Worm (Caenorhabditis elegans): ENCODE data around the gene ZK185.4.

ZK185.4 gene

ce11 chrIV:4533025-4533424, at the start of gene ZK185.4:
TSS of gene ZK185.4 (minus strand) at chrIV:4533125.
- TF ChIP-seq unc-62 (GFP tag; optimal IDR thresholded peaks at IDR 0.05), result no peak

ce11 chrIV:4579472-4579871, 46.5 kb upstream of the ZK185.4 start:
- no peak for TF ChIP-seq unc-62 (GFP tag; optimal IDR thresholded peaks at IDR 0.05)

DNA sequence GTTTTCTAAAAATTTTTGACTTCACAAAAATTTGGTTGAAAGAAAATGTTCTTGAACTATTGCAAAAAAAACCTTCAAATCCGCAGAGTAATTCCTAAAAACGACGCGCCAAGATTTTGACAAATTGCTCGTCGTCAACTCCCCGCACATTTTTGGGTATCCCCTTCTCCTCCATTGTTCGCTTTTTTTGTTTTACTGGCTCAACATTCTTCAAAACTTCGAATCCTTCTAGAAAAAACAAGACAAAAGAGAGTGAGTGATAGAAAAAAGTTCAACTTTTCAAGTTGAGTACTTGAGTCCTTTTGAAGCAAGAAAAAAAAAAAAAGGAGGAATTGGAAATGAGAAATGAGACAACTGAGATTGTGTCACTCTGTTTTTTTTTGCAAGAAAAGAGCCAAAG, 43.9 kb upstream of the ZK185.4 start:
- TF ChIP-seq unc-62 (GFP tag; optimal IDR thresholded peaks at IDR 0.05), result no peak

DNA sequence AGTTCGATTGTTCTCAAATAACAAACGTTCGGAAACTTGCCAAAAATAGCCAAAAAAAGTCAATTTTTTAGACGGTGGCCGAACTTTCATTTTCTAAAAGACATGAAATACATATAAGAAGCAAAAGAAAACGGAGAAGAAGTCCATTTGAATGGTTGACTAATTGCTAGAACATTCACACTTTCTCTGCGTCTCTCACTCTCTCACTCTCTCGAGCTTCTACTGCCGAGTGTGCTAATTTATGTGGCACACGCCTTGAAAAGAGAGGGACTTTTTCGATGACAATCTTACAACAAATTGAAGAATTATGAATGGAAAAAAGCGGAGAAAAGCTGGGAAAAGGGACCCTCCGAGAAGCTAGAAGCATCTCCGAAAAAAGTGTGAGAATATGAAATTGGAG, 41.1 kb upstream of the ZK185.4 start:
- TF ChIP-seq unc-62 (GFP tag; optimal IDR thresholded peaks at IDR 0.05), result no peak

- no peak for TF ChIP-seq unc-62 (GFP tag; optimal IDR thresholded peaks at IDR 0.05)
These were observed 37.7 kb upstream of the ZK185.4 start for ce11 chrIV:4570599-4570998.

DNA sequence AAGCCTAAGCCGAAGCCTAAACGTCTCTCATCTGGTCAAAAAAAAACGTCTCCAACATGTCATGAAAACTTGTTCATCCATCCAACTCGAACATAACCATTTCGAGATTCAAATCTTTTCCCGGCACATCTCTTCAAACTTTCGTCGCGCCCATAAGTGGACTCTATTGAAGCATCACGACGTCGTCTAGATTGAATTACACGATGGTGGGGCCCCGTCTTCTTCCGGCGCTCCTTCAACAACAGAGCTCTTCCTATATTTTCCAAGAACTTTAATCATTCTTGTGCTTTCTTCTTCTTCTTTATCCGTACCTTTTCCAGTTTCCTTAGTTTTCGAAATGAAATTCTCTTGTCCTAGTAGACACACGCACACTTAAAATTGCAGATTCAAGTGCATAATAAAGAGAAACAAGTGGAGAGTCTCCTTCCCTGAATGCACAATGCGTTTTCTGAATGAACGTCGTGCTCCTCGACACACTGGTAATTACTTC, 35.5 kb upstream of the ZK185.4 start, which contains the start of gene F28E10.1:
Gene F28E10.1 (plus strand): TSS at position 440 of the 490 bp plus-strand sequence.
- no peak for TF ChIP-seq unc-62 (GFP tag; optimal IDR thresholded peaks at IDR 0.05)

DNA sequence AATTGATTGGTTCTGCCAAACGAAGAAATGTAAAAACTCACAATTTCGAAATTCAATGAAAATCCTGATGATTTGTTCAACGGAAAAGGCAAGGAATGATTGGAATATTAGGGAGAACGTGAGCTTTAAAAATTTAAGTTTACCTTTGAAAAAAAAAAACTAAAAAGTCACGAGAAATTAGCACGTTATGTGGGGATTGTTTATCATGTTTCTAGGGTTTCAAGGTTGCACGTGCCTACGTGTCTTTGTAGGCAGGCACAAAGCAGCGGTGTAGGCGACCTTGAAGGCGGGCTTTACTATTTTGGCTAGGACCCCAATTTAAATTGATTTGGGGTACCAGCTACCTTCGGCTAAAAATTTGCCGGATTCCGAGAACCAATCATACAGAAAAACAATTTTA, 34.4 kb upstream of the ZK185.4 start, which contains the start of gene F28E10.4:
Gene F28E10.4 (minus strand): TSS at position 101 of the 400 bp plus-strand sequence.
- TF ChIP-seq unc-62 (GFP tag; optimal IDR thresholded peaks at IDR 0.05), result no peak

DNA sequence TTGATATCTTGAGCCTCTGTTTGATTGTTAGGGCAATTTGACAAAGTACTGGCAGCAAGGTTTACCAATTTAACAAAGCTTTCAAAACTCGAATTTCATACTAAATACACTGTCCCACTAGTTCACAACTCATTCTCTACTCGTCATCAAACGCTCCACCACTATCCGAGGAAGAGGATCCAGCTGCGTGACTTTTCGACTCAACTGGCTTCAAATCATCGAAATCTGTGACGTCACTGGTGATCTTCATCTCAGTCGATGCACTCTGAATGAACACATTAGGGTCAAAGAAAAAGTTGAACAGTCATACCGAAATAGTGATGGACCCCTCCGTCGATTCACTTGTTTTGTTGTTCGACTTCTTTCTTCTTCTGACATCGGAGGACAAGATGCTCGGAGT, 33.0 kb upstream of the ZK185.4 start:
- TF ChIP-seq unc-62 (GFP tag; optimal IDR thresholded peaks at IDR 0.05), result no peak

DNA sequence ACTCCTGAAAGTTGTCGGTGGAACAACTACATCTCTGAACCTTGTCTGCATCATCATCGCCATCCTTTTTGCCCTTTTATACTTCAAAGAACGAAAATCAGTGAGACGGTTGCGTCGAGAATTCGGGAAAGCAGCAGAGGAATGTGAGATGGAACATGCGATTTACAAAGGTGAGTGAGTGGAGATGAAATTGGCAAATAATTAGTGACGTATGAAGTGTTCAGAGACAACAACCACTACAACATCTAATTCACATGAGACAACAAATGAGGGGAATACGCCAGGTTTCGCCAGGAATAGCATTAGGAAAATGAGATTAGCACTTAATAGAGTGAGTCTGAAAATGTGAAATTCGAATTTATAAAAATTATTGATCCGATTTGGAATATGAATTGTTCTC, 31.6 kb upstream of the ZK185.4 start:
- TF ChIP-seq unc-62 (GFP tag; optimal IDR thresholded peaks at IDR 0.05), result no peak

DNA sequence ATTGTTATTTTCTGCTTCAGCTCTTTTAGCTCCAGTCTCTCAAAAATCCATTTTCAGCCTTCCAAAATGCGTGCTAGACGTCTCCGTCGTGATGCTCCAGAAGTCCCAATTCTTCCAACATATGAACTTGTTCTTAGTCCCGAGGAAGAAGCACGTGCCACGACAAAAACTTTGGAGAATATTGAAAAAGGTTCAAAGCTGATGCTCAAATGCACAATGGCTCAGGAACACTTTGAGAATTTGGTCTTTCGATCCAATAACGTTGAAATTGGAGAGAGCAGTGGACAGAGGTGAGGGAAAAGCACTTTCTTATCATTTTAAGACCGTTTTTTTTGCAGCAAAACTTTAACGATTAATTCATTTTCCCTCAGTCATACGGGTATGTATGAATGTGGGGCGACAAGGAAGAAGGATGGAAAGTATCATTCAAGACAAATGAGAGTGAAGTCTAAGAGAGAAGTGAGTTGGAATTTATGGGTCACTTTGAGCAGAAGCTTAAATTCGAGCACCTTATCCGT, 29.7 kb upstream of the ZK185.4 start, which contains the start of gene igeg-1:
Gene igeg-1 (plus strand): TSS at position 51 of the 518 bp plus-strand sequence.
- TF ChIP-seq unc-62 (GFP tag; optimal IDR thresholded peaks at IDR 0.05), result no peak

DNA sequence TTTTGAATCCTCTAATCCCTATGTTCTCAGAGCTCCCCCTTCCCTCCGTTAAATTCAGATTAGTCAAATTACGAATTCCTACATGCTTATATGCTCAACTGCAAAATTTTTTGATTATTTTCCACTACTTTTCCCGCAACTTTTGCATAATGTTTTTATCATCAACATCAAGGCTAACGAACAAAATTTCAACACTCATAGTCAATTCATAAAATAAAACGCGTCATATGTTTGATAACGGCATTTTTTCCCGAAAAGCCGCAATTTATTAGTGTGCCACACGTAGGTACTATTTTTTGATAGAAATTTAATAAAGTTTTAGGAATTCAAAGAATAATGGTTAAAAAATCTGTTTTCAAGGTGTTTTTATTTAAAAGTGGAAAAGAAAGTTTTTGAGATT, 26.2 kb upstream of the ZK185.4 start:
- no peak for TF ChIP-seq unc-62 (GFP tag; optimal IDR thresholded peaks at IDR 0.05)

- TF ChIP-seq unc-62 (GFP tag; optimal IDR thresholded peaks at IDR 0.05), result no peak
These were observed 24.8 kb upstream of the ZK185.4 start for ce11 chrIV:4557731-4558130.

DNA sequence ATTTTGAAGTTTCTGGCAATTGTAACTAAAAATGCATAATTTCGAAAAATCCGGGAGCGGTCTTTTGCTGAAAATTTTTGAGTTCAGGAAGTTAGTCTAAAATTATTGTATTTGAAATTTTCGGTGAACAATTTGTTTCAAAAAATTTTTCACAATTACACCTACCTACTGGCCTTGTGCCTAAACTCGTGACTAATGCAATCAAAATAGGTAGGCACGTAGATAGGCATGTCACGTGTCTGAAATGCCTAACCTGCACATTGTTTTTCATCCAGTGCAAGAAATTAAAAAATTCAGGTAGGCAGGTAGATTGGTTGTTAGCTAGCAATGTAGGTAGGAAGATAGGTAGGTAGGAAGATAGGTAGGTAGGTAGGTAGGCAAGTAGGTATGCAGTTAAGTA, 24.2 kb upstream of the ZK185.4 start:
- no peak for TF ChIP-seq unc-62 (GFP tag; optimal IDR thresholded peaks at IDR 0.05)

ce11 chrIV:4551562-4551961, 18.6 kb upstream of the ZK185.4 start:
- TF ChIP-seq unc-62 (GFP tag; optimal IDR thresholded peaks at IDR 0.05), result no peak

- TF ChIP-seq unc-62 (GFP tag; optimal IDR thresholded peaks at IDR 0.05), result no peak
These were observed 15.3 kb upstream of the ZK185.4 start, which contains the start of gene ZK185.1 for ce11 chrIV:4548253-4548652. TSS of gene ZK185.1 (plus strand) at chrIV:4548553.

DNA sequence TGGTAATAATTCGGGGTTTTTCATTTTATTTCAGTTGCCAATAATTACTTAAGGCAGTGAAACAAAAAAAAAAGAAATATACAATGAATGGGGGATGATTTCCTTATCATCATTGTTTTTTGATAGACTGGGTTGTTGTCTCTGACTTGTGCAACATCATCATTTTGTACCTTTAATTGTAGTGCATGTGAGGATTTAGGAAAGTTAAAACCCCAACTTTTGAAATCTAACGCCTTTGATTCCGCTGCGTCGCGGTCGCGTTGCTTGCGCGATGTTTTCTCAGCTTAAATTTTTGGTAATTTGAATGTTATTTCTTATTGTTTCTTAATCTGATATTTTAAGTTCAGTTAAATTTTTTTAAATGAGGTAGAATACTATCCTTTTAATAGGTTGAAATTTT, 12.9 kb upstream of the ZK185.4 start, which contains the start of gene ZK185.5:
Gene ZK185.5 (minus strand): TSS at position 101 of the 400 bp plus-strand sequence.
- no peak for TF ChIP-seq unc-62 (GFP tag; optimal IDR thresholded peaks at IDR 0.05)

DNA sequence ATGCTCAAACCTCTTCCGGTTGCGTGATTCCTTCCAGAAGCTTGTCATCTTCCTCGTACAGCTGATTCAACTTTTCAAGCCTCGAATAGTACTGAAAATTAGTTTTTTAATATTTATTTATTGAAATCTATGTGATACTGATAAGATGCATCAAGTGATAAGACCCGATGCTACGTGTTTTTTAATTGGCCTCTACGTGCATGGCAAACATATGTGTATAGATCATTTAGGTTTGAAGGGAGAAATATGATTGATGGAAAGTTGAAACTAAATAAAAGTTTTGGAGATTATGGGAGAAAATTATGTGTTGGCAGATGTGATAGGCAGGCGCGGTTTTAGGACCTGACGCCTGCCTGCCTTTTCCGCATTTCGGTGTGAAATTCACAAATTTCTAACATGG, 11.3 kb upstream of the ZK185.4 start:
- no peak for TF ChIP-seq unc-62 (GFP tag; optimal IDR thresholded peaks at IDR 0.05)

- no peak for TF ChIP-seq unc-62 (GFP tag; optimal IDR thresholded peaks at IDR 0.05)
These were observed 10.0 kb upstream of the ZK185.4 start for ce11 chrIV:4542972-4543371.
